Fruit fly (Drosophila melanogaster): Measurements from ENCODE around the gene CG5276.

The CG5276 gene

DNA sequence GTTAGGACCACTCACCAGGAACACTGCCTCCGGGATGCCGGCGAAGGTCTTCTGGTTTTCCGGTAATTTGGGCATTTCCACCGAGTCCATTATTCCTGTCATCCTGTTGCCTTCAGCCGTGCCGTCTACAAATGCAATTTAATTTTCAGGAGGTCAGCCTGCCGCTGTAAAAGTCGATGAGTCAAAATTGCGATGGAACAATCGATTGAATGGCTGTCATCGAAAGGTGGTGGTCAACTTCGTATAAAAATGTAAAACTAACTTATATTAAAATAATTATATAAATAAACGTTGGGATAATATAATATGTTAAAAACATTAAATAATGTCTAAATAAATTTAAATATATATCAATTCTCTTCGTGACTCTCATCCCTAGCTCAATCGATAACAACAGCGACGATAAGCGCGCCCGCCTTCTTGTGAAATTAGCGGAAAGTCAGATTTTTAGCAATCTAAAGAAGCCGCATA, 21.8 kb upstream of the CG5276 start, which contains the start of the genes mgr and Irbp (continued):
- TF ChIP-seq gsb-n (tag; optimal IDR thresholded peaks at IDR 0.05), result peak; percentile 93
- TF ChIP-seq Max (GFP tag; optimal IDR thresholded peaks at IDR 0.05), result peak; percentile 87
- TF ChIP-seq otp (GFP tag; IDR thresholded peaks at IDR 0.05), result peak; percentile 86
- TF ChIP-seq CG3995 (GFP tag; optimal IDR thresholded peaks at IDR 0.05), result peak; percentile 40
- TF ChIP-seq CG10274 (GFP tag; optimal IDR thresholded peaks at IDR 0.05), result no peak
- TF ChIP-seq amos (GFP tag; IDR thresholded peaks at IDR 0.05; ENCODE audit: partially characterized antibody), result peak; percentile 74
- peak; percentile 98 for TF ChIP-seq sob (GFP tag; IDR thresholded peaks at IDR 0.05)
- TF ChIP-seq C15 (GFP tag; IDR thresholded peaks at IDR 0.05), result peak; percentile 90
- peak in 1 of 3 experiments; percentile 77 for TF ChIP-seq Stat92E (GFP tag; optimal IDR thresholded peaks at IDR 0.05)
- peak; percentile 96 for TF ChIP-seq CG17361 (GFP tag; IDR thresholded peaks at IDR 0.05)
- TF ChIP-seq CG1647 (GFP tag; optimal IDR thresholded peaks at IDR 0.05), result peak; percentile 42
- TF ChIP-seq Med (GFP tag), result peak; percentile 90
- TF ChIP-seq ap (GFP tag; IDR thresholded peaks at IDR 0.05), result peak; percentile 88
- TF ChIP-seq Usf (GFP tag; optimal IDR thresholded peaks at IDR 0.05), result peak; percentile 70
- TF ChIP-seq CG12942 (GFP tag; optimal IDR thresholded peaks at IDR 0.05), result peak; percentile 88
- peak; percentile 78 for TF ChIP-seq run (tag; optimal IDR thresholded peaks at IDR 0.05)
- peak; percentile 85 for TF ChIP-seq nerfin-1 (tag; optimal IDR thresholded peaks at IDR 0.05)
- TF ChIP-seq nmo (GFP tag; optimal IDR thresholded peaks at IDR 0.05), result peak; percentile 95
- TF ChIP-seq eyg (GFP tag; optimal IDR thresholded peaks at IDR 0.05), result no peak
- TF ChIP-seq Hr51 (GFP tag; optimal IDR thresholded peaks at IDR 0.05), result peak; percentile 78 to 91
- TF ChIP-seq sug (tag; optimal IDR thresholded peaks at IDR 0.05), result no peak
- TF ChIP-seq CG7963 (GFP tag; IDR thresholded peaks at IDR 0.05; ENCODE audit: partially characterized antibody), result peak; percentile 52; the same call in 1 of the 3 replicates
- no peak; the same call in 2 of the 3 replicates for TF ChIP-seq Mrtf (GFP tag; IDR thresholded peaks at IDR 0.05)
- peak; percentile 78 for TF ChIP-seq hbn (GFP tag; IDR thresholded peaks at IDR 0.05; ENCODE audit: partially characterized antibody)
- peak; percentile 71 for TF ChIP-seq CG7928 (GFP tag; optimal IDR thresholded peaks at IDR 0.05)
- no peak for TF ChIP-seq gro (GFP tag; optimal IDR thresholded peaks at IDR 0.05)
- peak; percentile 84 for TF ChIP-seq dimm (GFP tag; IDR thresholded peaks at IDR 0.05)
- TF ChIP-seq E2f2 (GFP tag; IDR thresholded peaks at IDR 0.05), result peak; percentile 87
- no peak for TF ChIP-seq abd-A (tag; optimal IDR thresholded peaks at IDR 0.05)
- peak; percentile 90 for TF ChIP-seq kay (GFP tag; optimal IDR thresholded peaks at IDR 0.05)
- peak; percentile 76; the same call in 1 of the 2 replicates for TF ChIP-seq Adf1 (GFP tag; IDR thresholded peaks at IDR 0.05)
- TF ChIP-seq CG16815 (GFP tag; optimal IDR thresholded peaks at IDR 0.05), result peak; percentile 75
- peak; percentile 80 for TF ChIP-seq CG30020 (tag; optimal IDR thresholded peaks at IDR 0.05)
- peak; percentile 72; the same call in 2 of the 3 replicates for TF ChIP-seq jigr1 (GFP tag; IDR thresholded peaks at IDR 0.05)
- TF ChIP-seq Ptx1 (GFP tag; IDR thresholded peaks at IDR 0.05), result peak; percentile 96
- peak; percentile 65 for TF ChIP-seq CG10462 (GFP tag; optimal IDR thresholded peaks at IDR 0.05)
- no peak for TF ChIP-seq CG4854 (GFP tag; optimal IDR thresholded peaks at IDR 0.05)
- peak; percentile 85 for TF ChIP-seq CG11723 (GFP tag; optimal IDR thresholded peaks at IDR 0.05)
- peak; percentile 91 for TF ChIP-seq Awh (GFP tag; IDR thresholded peaks at IDR 0.05)
- peak; percentile 97 for TF ChIP-seq CG17829 (tag; optimal IDR thresholded peaks at IDR 0.05)
- TF ChIP-seq CG6765 (GFP tag; optimal IDR thresholded peaks at IDR 0.05), result peak; percentile 70
- TF ChIP-seq CG17568 (GFP tag; optimal IDR thresholded peaks at IDR 0.05), result no peak
- peak; percentile 87 for TF ChIP-seq cwo (GFP tag; optimal IDR thresholded peaks at IDR 0.05)
- TF ChIP-seq Poxn (GFP tag; IDR thresholded peaks at IDR 0.05), result peak; percentile 82
- TF ChIP-seq MESR4 (GFP tag; optimal IDR thresholded peaks at IDR 0.05), result peak; percentile 73
- TF ChIP-seq Mes4 (GFP tag; optimal IDR thresholded peaks at IDR 0.05), result peak; percentile 11
- TF ChIP-seq chn (GFP tag; optimal IDR thresholded peaks at IDR 0.05), result peak; percentile 53
- peak; percentile 86 for TF ChIP-seq B-H2 (GFP tag; optimal IDR thresholded peaks at IDR 0.05)
- peak; percentile 83 for TF ChIP-seq CG3407 (GFP tag; optimal IDR thresholded peaks at IDR 0.05)
- peak; percentile 91 for TF ChIP-seq B-H1 (GFP tag; IDR thresholded peaks at IDR 0.05)

Measured in whole organism, embryonic.